Worm (Caenorhabditis elegans) whole organism, L3 larva: ENCODE results near the gene enol-1.

Experiments
- elt-3 ChIP-seq, 3 experiments: fragments of 150-350 bp in 1 of 3; sonication (generic microtip) in 2 of 3; optimal IDR thresholded peaks; 2 replicates in 2 of 3; 4 replicates in 1 of 3; lab custom pipeline; 2014 to 2017; ENCODE audit warnings: missing biosample characterization in 3 of 3, missing genetic modification characterization in 3 of 3
- mdl-1 ChIP-seq: fragments of 150-350 bp; optimal IDR thresholded peaks from 2 replicates; lab custom pipeline; 2014; ENCODE audit warnings: missing biosample characterization, missing genetic modification characterization
- pqm-1 ChIP-seq: fragments of 150-350 bp; optimal IDR thresholded peaks from 2 replicates; lab custom pipeline; 2017; ENCODE audit warnings: missing biosample characterization, missing genetic modification characterization, inconsistent platforms
- ztf-11 ChIP-seq: fragments of 150-350 bp; optimal IDR thresholded peaks from 2 replicates; lab custom pipeline; 2014; ENCODE audit warnings: missing biosample characterization, missing genetic modification characterization

DNA sequence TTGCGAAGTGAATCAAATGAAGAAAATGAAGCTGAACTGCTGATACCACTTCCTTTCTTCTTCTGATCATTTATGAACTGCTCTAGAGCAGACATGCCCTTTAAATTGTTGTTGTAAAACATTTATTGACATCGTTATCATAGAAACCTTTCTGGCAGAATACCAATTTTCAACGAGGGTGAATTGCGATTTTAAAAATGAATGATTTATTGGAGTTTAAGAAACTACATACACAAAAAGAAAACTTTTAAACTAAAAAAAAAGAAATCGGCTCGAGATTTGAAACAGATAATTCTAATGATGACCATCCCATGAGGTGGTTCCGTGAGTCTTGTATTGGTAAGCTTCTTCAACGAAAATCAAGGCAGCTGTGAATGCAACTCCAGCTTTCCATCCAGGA is 33.3 kb downstream of the enol-1 start, which contains the start of gene sftd-3:
- no peak for TF ChIP-seq mdl-1 (tag; lab: Kevin White, UChicago)
- TF ChIP-seq elt-3 (tag; optimal IDR thresholded peaks at IDR 0.05; lab: Kevin White, UChicago): no peak
- TF ChIP-seq pqm-1 (tag; lab: Kevin White, UChicago): no peak
- no peak for TF ChIP-seq ztf-11 (tag; lab: Kevin White, UChicago)
